Worm (Caenorhabditis elegans): ENCODE measurements around the gene C08E8.9.

Gene C08E8.9

ce11 chrV:18354299-18354698 lies 10.4 kb upstream of the C08E8.9 start:
- TF ChIP-seq lin-13 (GFP tag; optimal IDR thresholded peaks at IDR 0.05) (peak; percentile 20), nhr-28 (tag; optimal IDR thresholded peaks at IDR 0.05) (peak; percentile 96), tra-1 (GFP tag; IDR thresholded peaks at IDR 0.05) (no peak)

- TF ChIP-seq fos-1 (tag; optimal IDR thresholded peaks at IDR 0.05) (no peak), zfp-3 (GFP tag; conservative IDR thresholded peaks at IDR 0.05) (no peak), nhr-25 (tag; optimal IDR thresholded peaks at IDR 0.05; ENCODE audit: borderline replicate concordance, insufficient read depth) (no peak), ama-1 (optimal IDR thresholded peaks at IDR 0.05) (no peak), set-16 (GFP tag; IDR thresholded peaks at IDR 0.05) (no peak), dmd-6 (GFP tag; IDR thresholded peaks at IDR 0.05) (no peak), F44E2.7 (GFP tag; IDR thresholded peaks at IDR 0.05) (no peak), skn-1 (tag; optimal IDR thresholded peaks at IDR 0.05) (no peak), lin-1 (GFP tag; IDR thresholded peaks at IDR 0.05) (no peak), nhr-76 (tag; optimal IDR thresholded peaks at IDR 0.05) (no peak), aly-2 (tag; optimal IDR thresholded peaks at IDR 0.05) (no peak), ces-1 (GFP tag; optimal IDR thresholded peaks at IDR 0.05) (no peak), T26A8.4 (GFP tag; IDR thresholded peaks at IDR 0.05) (no peak), zip-11 (GFP tag; IDR thresholded peaks at IDR 0.05) (no peak), jun-1 (tag; optimal IDR thresholded peaks at IDR 0.05) (no peak), nhr-11 (tag; optimal IDR thresholded peaks at IDR 0.05) (no peak), gei-8 (GFP tag; optimal IDR thresholded peaks at IDR 0.05) (no peak)
Observed at ce11 chrV:18355742-18356141, 8.9 kb upstream of the C08E8.9 start, which contains the start of gene C08E8.2. Gene C08E8.2 (minus strand): TSS chrV:18355842.

ce11 chrV:18359888-18360287 lies 4.8 kb upstream of the C08E8.9 start, which contains the start of gene C08E8.5:
Gene C08E8.5 (minus strand): TSS chrV:18359988.
- TF ChIP-seq snpc-4 (tag; optimal IDR thresholded peaks at IDR 0.05) (no peak), aha-1 (tag) (peak; percentile 68)

ce11 chrV:18362402-18362801 lies 2.3 kb upstream of the C08E8.9 start, which contains the start of gene C08E8.1:
Gene C08E8.1 (minus strand): TSS chrV:18362502.
- no peak for TF ChIP-seq aly-2 (tag; optimal IDR thresholded peaks at IDR 0.05)
- TF ChIP-seq ceh-32 (tag; optimal IDR thresholded peaks at IDR 0.05; ENCODE audit: poor library complexity) = no peak
- TF ChIP-seq spr-3 (GFP tag; optimal IDR thresholded peaks at IDR 0.05) = no peak
- no peak for TF ChIP-seq T26A8.4 (GFP tag; IDR thresholded peaks at IDR 0.05)
- TF ChIP-seq egl-27 (tag; optimal IDR thresholded peaks at IDR 0.05) = no peak
- no peak for TF ChIP-seq mes-2 (tag; optimal IDR thresholded peaks at IDR 0.05; ENCODE audit: poor library complexity, severe bottlenecking)
- no peak for TF ChIP-seq zfp-3 (GFP tag; conservative IDR thresholded peaks at IDR 0.05)
- TF ChIP-seq ceh-82 (tag; optimal IDR thresholded peaks at IDR 0.05) = no peak

- TF ChIP-seq F37D6.2 (tag; optimal IDR thresholded peaks at IDR 0.05) (no peak), lin-39 (tag; optimal IDR thresholded peaks at IDR 0.05) (no peak), gei-8 (GFP tag; optimal IDR thresholded peaks at IDR 0.05) (no peak), ztf-11 (tag; optimal IDR thresholded peaks at IDR 0.05) (no peak), unc-39 (tag; optimal IDR thresholded peaks at IDR 0.05) (no peak), lin-15B (tag; optimal IDR thresholded peaks at IDR 0.05) (no peak), nhr-10 (tag; optimal IDR thresholded peaks at IDR 0.05) (no peak)
Observed at ce11 chrV:18368322-18368721, 3.7 kb downstream of the C08E8.9 start, which contains the start of gene C08E8.6. Gene C08E8.6 (minus strand): TSS chrV:18368422.

- TF ChIP-seq ama-1 (optimal IDR thresholded peaks at IDR 0.05) (no peak), daf-16 (GFP tag; optimal IDR thresholded peaks at IDR 0.05) (no peak), daf-16 (tag; optimal IDR thresholded peaks at IDR 0.05) (peak; percentile 35), snpc-4 (tag; optimal IDR thresholded peaks at IDR 0.05) (no peak), unc-62 (GFP tag; optimal IDR thresholded peaks at IDR 0.05 in 1 of 2) (no peak), unc-62 (tag; optimal IDR thresholded peaks at IDR 0.05) (no peak), mxl-2 (GFP tag; conservative IDR thresholded peaks at IDR 0.05) (no peak), ZK546.5 (tag; optimal IDR thresholded peaks at IDR 0.05) (no peak), lin-38 (GFP tag; IDR thresholded peaks at IDR 0.05) (0 out of 2 replicates have a peak, but pooled peaks have one; percentile 6), attf-4 (tag; optimal IDR thresholded peaks at IDR 0.05) (no peak)
Observed at ce11 chrV:18371028-18371427, 6.4 kb downstream of the C08E8.9 start.
